Worm (Caenorhabditis elegans) whole organism, young adult: Measurements from ENCODE around the gene C09G9.1.

Experiments used
- D2030.7 ChIP-seq: fragments of 200-800 bp; sonication (Bioruptor generic); IDR thresholded peaks from 2 replicates; pipeline ENCODE4 v1.3.6; 2022; ENCODE audit warnings: missing genetic modification reagents, missing genetic modification characterization, missing compliant biosample characterization
- F10E7.11 ChIP-seq: sonication (generic microtip); optimal IDR thresholded peaks from 2 replicates; lab custom pipeline; 2017; ENCODE audit warnings: mild to moderate bottlenecking, missing genetic modification characterization, moderate library complexity, missing compliant biosample characterization
- F33H1.4 ChIP-seq: fragments of 200-800 bp; sonication (Bioruptor generic); IDR thresholded peaks from 2 replicates; pipeline ENCODE4 v1.3.6; 2022; ENCODE audit warnings: missing genetic modification reagents, missing genetic modification characterization, missing compliant biosample characterization
- F49E8.2 ChIP-seq: sonication (generic microtip); optimal IDR thresholded peaks from 3 replicates; lab custom pipeline; 2017; ENCODE audit warnings: missing genetic modification characterization, mild to moderate bottlenecking, missing compliant biosample characterization, antibody characterized with exemption, moderate library complexity; ENCODE audit not compliant: insufficient read depth
- F57A8.1 ChIP-seq: fragments of 200-800 bp; sonication (Bioruptor generic); optimal IDR thresholded peaks from 2 replicates; lab custom pipeline; 2018; ENCODE audit warnings: mild to moderate bottlenecking, missing genetic modification characterization, moderate library complexity, missing compliant biosample characterization
- T07F8.4 ChIP-seq: sonication (generic microtip); optimal IDR thresholded peaks from 2 replicates; lab custom pipeline; 2016; ENCODE audit warnings: mild to moderate bottlenecking, missing genetic modification characterization, moderate library complexity, missing compliant biosample characterization
- Y53F4B.3 ChIP-seq: fragments of 200-800 bp; sonication (Bioruptor generic); IDR thresholded peaks from 2 replicates; pipeline ENCODE4 v1.3.6; 2022; ENCODE audit warnings: missing genetic modification reagents, missing genetic modification characterization, missing compliant biosample characterization
- atf-7 ChIP-seq: sonication (generic microtip); optimal IDR thresholded peaks from 2 replicates; lab custom pipeline; 2017; ENCODE audit warnings: mild to moderate bottlenecking, missing genetic modification characterization, missing compliant biosample characterization
- athp-1 ChIP-seq: sonication (generic microtip); optimal IDR thresholded peaks from 2 replicates; lab custom pipeline; 2017; ENCODE audit warnings: mild to moderate bottlenecking, missing genetic modification characterization, missing compliant biosample characterization
- attf-5 ChIP-seq: fragments of 200-800 bp; sonication (Bioruptor generic); optimal IDR thresholded peaks from 2 replicates; lab custom pipeline; 2018; ENCODE audit warnings: mild to moderate bottlenecking, missing genetic modification characterization, missing compliant biosample characterization
- cebp-1 ChIP-seq, 2 experiments: fragments of 200-800 bp in 1 of 2; sonication (Bioruptor generic) in 1 of 2; sonication (generic microtip) in 1 of 2; IDR thresholded peaks in 1 of 2; optimal IDR thresholded peaks in 1 of 2; 2 replicates each; pipeline versions ENCODE4 v1.3.6 to Lab custom; 2017 to 2022; ENCODE audit warnings: missing compliant biosample characterization in 2 of 2, missing genetic modification characterization in 2 of 2, mild to moderate bottlenecking in 1 of 2, missing genetic modification reagents in 1 of 2, moderate library complexity in 1 of 2
- ceh-27 ChIP-seq: fragments of 200-800 bp; sonication (Bioruptor generic); optimal IDR thresholded peaks from 2 replicates; lab custom pipeline; 2018; ENCODE audit warnings: mild to moderate bottlenecking, missing genetic modification characterization, moderate library complexity, missing compliant biosample characterization
- chd-7 ChIP-seq: sonication (generic microtip); optimal IDR thresholded peaks from 2 replicates; lab custom pipeline; 2016; ENCODE audit warnings: mild to moderate bottlenecking, missing genetic modification characterization, moderate library complexity, missing compliant biosample characterization
- dpff-1 ChIP-seq: sonication (generic microtip); optimal IDR thresholded peaks from 2 replicates; lab custom pipeline; 2017; ENCODE audit warnings: mild to moderate bottlenecking, missing genetic modification characterization, missing compliant biosample characterization
- him-1 ChIP-seq: sonication (generic microtip); optimal IDR thresholded peaks from 2 replicates; lab custom pipeline; 2016; ENCODE audit warnings: missing genotype, missing genetic modification reagents, missing genetic modification characterization, missing compliant biosample characterization
- hlh-12 ChIP-seq: sonication (generic microtip); optimal IDR thresholded peaks from 2 replicates; lab custom pipeline; 2016; ENCODE audit warnings: missing genetic modification characterization, missing compliant biosample characterization
- hmg-1.2 ChIP-seq: fragments of 200-800 bp; sonication (Bioruptor generic); IDR thresholded peaks from 2 replicates; pipeline ENCODE4 v1.3.6; 2022; ENCODE audit warnings: missing genetic modification reagents, missing genetic modification characterization, missing compliant biosample characterization
- hrde-1 ChIP-seq: sonication (generic microtip); optimal IDR thresholded peaks from 2 replicates; lab custom pipeline; 2016; ENCODE audit warnings: missing genetic modification characterization, mild to moderate bottlenecking, missing compliant biosample characterization, moderate library complexity, missing genotype, missing genetic modification reagents, borderline replicate concordance
- let-526 ChIP-seq: fragments of 200-800 bp; sonication (Bioruptor generic); IDR thresholded peaks from 2 replicates; pipeline ENCODE4 v1.3.6; 2022; ENCODE audit warnings: missing genetic modification reagents, missing genetic modification characterization, missing compliant biosample characterization
- lsl-1 ChIP-seq: fragments of 200-800 bp; sonication (Bioruptor generic); optimal IDR thresholded peaks from 2 replicates; lab custom pipeline; 2018; ENCODE audit warnings: mild to moderate bottlenecking, missing genetic modification characterization, moderate library complexity, missing compliant biosample characterization
- madf-10 ChIP-seq: sonication (generic microtip); optimal IDR thresholded peaks from 2 replicates; lab custom pipeline; 2016; ENCODE audit warnings: mild to moderate bottlenecking, missing genetic modification characterization, missing compliant biosample characterization
- nfya-2 ChIP-seq: fragments of 200-800 bp; sonication (Bioruptor generic); IDR thresholded peaks from 2 replicates; pipeline ENCODE4 v1.3.6; 2022; ENCODE audit warnings: missing genetic modification reagents, missing genetic modification characterization, missing compliant biosample characterization
- nhr-120 ChIP-seq: fragments of 200-800 bp; sonication (Bioruptor generic); IDR thresholded peaks from 2 replicates; pipeline ENCODE4 v1.3.6; 2022; ENCODE audit warnings: missing genetic modification characterization, missing compliant biosample characterization
- pbrm-1 ChIP-seq: fragments of 200-800 bp; sonication (Bioruptor generic); IDR thresholded peaks from 2 replicates; pipeline ENCODE4 v1.3.6; 2022; ENCODE audit warnings: missing genetic modification reagents, missing genetic modification characterization, missing compliant biosample characterization
- pha-4 ChIP-seq: fragments of 150-350 bp; sonication (generic microtip); optimal IDR thresholded peaks from 2 replicates; lab custom pipeline; 2014; ENCODE audit warnings: missing biosample characterization, missing genetic modification reagents, missing genetic modification characterization
- rec-8 ChIP-seq, 2 experiments: sonication (generic microtip); optimal IDR thresholded peaks; 2 replicates each; lab custom pipeline; 2016; ENCODE audit warnings: mild to moderate bottlenecking in 2 of 2, missing genetic modification characterization in 2 of 2, missing genetic modification reagents in 2 of 2, missing genotype in 2 of 2, missing biosample characterization in 1 of 2, missing compliant biosample characterization in 1 of 2, moderate library complexity in 1 of 2
- rpc-1 ChIP-seq, 2 experiments: fragments of 150-350 bp in 1 of 2; sonication (generic microtip) in 1 of 2; optimal IDR thresholded peaks; 2 replicates each; lab custom pipeline; 2014 to 2018; ENCODE audit warnings: missing biosample characterization in 1 of 2, missing genetic modification characterization in 1 of 2, missing genetic modification reagents in 1 of 2, missing genotype in 1 of 2
- snpc-1.3 ChIP-seq: sonication (generic microtip); optimal IDR thresholded peaks from 2 replicates; lab custom pipeline; 2017; ENCODE audit warnings: missing genetic modification characterization, mild to moderate bottlenecking, missing compliant biosample characterization, antibody characterized with exemption, moderate library complexity, missing genotype, missing genetic modification reagents; ENCODE audit not compliant: insufficient read depth
- snpc-3.4 ChIP-seq: sonication (generic microtip); optimal IDR thresholded peaks from 2 replicates; lab custom pipeline; 2017; ENCODE audit warnings: missing genetic modification characterization, mild to moderate bottlenecking, missing compliant biosample characterization, antibody characterized with exemption, moderate library complexity, missing genotype, missing genetic modification reagents
- snpc-4 ChIP-seq, 5 experiments: fragments of 150-350 bp in 1 of 5; sonication (generic microtip) in 4 of 5; optimal IDR thresholded peaks; 2 replicates each; lab custom pipeline; 2014 to 2018; ENCODE audit warnings: missing genetic modification characterization in 5 of 5, missing biosample characterization in 3 of 5, antibody characterized with exemption in 2 of 5, mild to moderate bottlenecking in 2 of 5, missing compliant biosample characterization in 2 of 5, missing genotype in 2 of 5, moderate library complexity in 2 of 5, missing genetic modification reagents in 1 of 5
- tlf-1 ChIP-seq: fragments of 200-800 bp; sonication (Bioruptor generic); optimal IDR thresholded peaks from 2 replicates; lab custom pipeline; 2018; ENCODE audit warnings: mild to moderate bottlenecking, missing genetic modification characterization, missing compliant biosample characterization
- unc-130 ChIP-seq: sonication (generic microtip); optimal IDR thresholded peaks from 2 replicates; lab custom pipeline; 2016; ENCODE audit warnings: missing genetic modification reagents, missing genetic modification characterization, missing compliant biosample characterization
- zfh-2 ChIP-seq: fragments of 200-800 bp; sonication (Bioruptor generic); conservative IDR thresholded peaks from 2 replicates; pipeline ENCODE4 v1.3.6; 2022; ENCODE audit warnings: missing genetic modification reagents, missing genetic modification characterization, missing compliant biosample characterization

The C09G9.1 gene

ce11 chrIV:8865343-8865742, at the start of gene C09G9.1:
C09G9.1 (minus strand) TSS chrIV:8865485.
- TF ChIP-seq hmg-1.2: no peak
- TF ChIP-seq attf-5 (GFP tag; lab: Kevin White, UChicago): no peak
- peak; percentile 10 for TF ChIP-seq pha-4 (tag; lab: Kevin White, UChicago)
- no peak for TF ChIP-seq T07F8.4 (tag; lab: Kevin White, UChicago)

ce11 chrIV:8914187-8914586, 48.9 kb upstream of the C09G9.1 start:
- TF ChIP-seq atf-7 (tag; lab: Kevin White, UChicago): peak; percentile 88
- TF ChIP-seq D2030.7 (GFP tag; lab: Robert Waterston, UW): no peak

- TF ChIP-seq D2030.7 (GFP tag; lab: Robert Waterston, UW) (no peak), madf-10 (tag; lab: Kevin White, UChicago) (no peak)
These were observed 41.5 kb upstream of the C09G9.1 start, which contains the start of gene C27B7.7 for ce11 chrIV:8906743-8907142. C27B7.7 (plus strand) TSS chrIV:8907043.

- TF ChIP-seq snpc-1.3 (tag; lab: Kevin White, UChicago) (no peak), ceh-27 (GFP tag; lab: Kevin White, UChicago) (no peak), tlf-1 (GFP tag; lab: Kevin White, UChicago) (no peak), rec-8 (tag; optimal IDR thresholded peaks at IDR 0.05; lab: Kevin White, UChicago) (no peak), nhr-120 (GFP tag; lab: Robert Waterston, UW) (no peak), unc-130 (no peak), dpff-1 (no peak), rpc-1 (optimal IDR thresholded peaks at IDR 0.05; lab: Kevin White, UChicago) (no peak), rpc-1 (tag; optimal IDR thresholded peaks at IDR 0.05; lab: Kevin White, UChicago) (no peak), athp-1 (tag; lab: Kevin White, UChicago) (no peak), hlh-12 (tag; lab: Kevin White, UChicago) (no peak), F49E8.2 (tag; lab: Kevin White, UChicago) (no peak), F10E7.11 (no peak), snpc-4 (GFP tag; optimal IDR thresholded peaks at IDR 0.05; lab: Kevin White, UChicago) (no peak), snpc-4 (tag; optimal IDR thresholded peaks at IDR 0.05; lab: Kevin White, UChicago) (no peak), pbrm-1 (GFP tag; lab: Robert Waterston, UW) (no peak), nfya-2 (GFP tag; lab: Robert Waterston, UW) (no peak)
These were observed 40.9 kb upstream of the C09G9.1 start, which contains the start of gene C27B7.6 for ce11 chrIV:8906164-8906563. C27B7.6 (minus strand) TSS chrIV:8906345.

- TF ChIP-seq zfh-2 (no peak), nhr-120 (GFP tag; lab: Robert Waterston, UW) (no peak), let-526 (GFP tag; lab: Robert Waterston, UW) (no peak), hmg-1.2 (0 out of 2 replicates have a peak, but pooled peaks have one; percentile 8), F33H1.4 (GFP tag; lab: Robert Waterston, UW) (no peak), hlh-12 (tag; lab: Kevin White, UChicago) (no peak), him-1 (tag; lab: Kevin White, UChicago) (peak; percentile 22), D2030.7 (GFP tag; lab: Robert Waterston, UW) (0 out of 2 replicates have a peak, but pooled peaks have one; percentile 17), snpc-4 (GFP tag; optimal IDR thresholded peaks at IDR 0.05; lab: Kevin White, UChicago) (no peak), snpc-4 (tag; optimal IDR thresholded peaks at IDR 0.05; lab: Kevin White, UChicago) (peak in 1 of 4 experiments; percentile 20), hrde-1 (tag; lab: Kevin White, UChicago) (peak; percentile 35), F57A8.1 (GFP tag; lab: Kevin White, UChicago) (no peak), cebp-1 (GFP tag; IDR thresholded peaks at IDR 0.05; lab: Robert Waterston, UW) (no peak), cebp-1 (tag; optimal IDR thresholded peaks at IDR 0.05; lab: Kevin White, UChicago) (peak; percentile 31), lsl-1 (GFP tag; lab: Kevin White, UChicago) (peak; percentile 5), Y53F4B.3 (GFP tag; lab: Robert Waterston, UW) (no peak), snpc-1.3 (tag; lab: Kevin White, UChicago) (no peak), snpc-3.4 (tag; lab: Kevin White, UChicago) (peak; percentile 9), chd-7 (tag; lab: Kevin White, UChicago) (no peak)
These were observed 36.1 kb upstream of the C09G9.1 start, which contains the start of gene C27B7.5 for ce11 chrIV:8901346-8901745. C27B7.5 (plus strand) TSS chrIV:8901646.
